Fruit fly (Drosophila melanogaster) whole organism, embryonic: Measurements from ENCODE around the gene dlg1.

ENCODE experiments used
- Aef1 ChIP-seq: fragments of 200-800 bp; sonication (Bioruptor generic); IDR thresholded peaks from 3 replicates; pipeline ENCODE4 v1.3.6; 2022; ENCODE audit warnings: missing biosample characterization, missing genetic modification characterization
- CG10431 ChIP-seq: fragments of 200-800 bp; sonication (Bioruptor generic); optimal IDR thresholded peaks from 3 replicates; lab custom pipeline; 2018; ENCODE audit warnings: missing biosample characterization, mild to moderate bottlenecking, missing genetic modification characterization
- CG11696 ChIP-seq: fragments of 200-800 bp; sonication (Bioruptor generic); IDR thresholded peaks from 2 replicates; pipeline ENCODE4 v1.3.6; 2022; ENCODE audit warnings: missing biosample characterization, missing genetic modification characterization
- CG12155 ChIP-seq: fragments of 200-800 bp; sonication (Bioruptor generic); optimal IDR thresholded peaks from 3 replicates; lab custom pipeline; 2016; ENCODE audit warnings: missing biosample characterization, missing genetic modification characterization
- CG12299 ChIP-seq: fragments of 200-800 bp; sonication (Bioruptor generic); optimal IDR thresholded peaks from 2 replicates; lab custom pipeline; 2018; ENCODE audit warnings: missing biosample characterization, mild to moderate bottlenecking, missing genetic modification characterization
- CG1233 ChIP-seq: fragments of 200-800 bp; sonication (Bioruptor generic); optimal IDR thresholded peaks from 4 replicates; lab custom pipeline; 2018; ENCODE audit warnings: missing biosample characterization, mild to moderate bottlenecking, missing genetic modification characterization
- CG13123 ChIP-seq: fragments of 200-800 bp; sonication (Bioruptor generic); optimal IDR thresholded peaks from 2 replicates; lab custom pipeline; 2016; ENCODE audit warnings: missing biosample characterization, missing genetic modification characterization
- CG14441 ChIP-seq: fragments of 200-800 bp; sonication (Bioruptor generic); IDR thresholded peaks from 2 replicates; pipeline ENCODE4 v1.3.6; 2022; ENCODE audit warnings: missing biosample characterization, missing genetic modification characterization
- CG14710 ChIP-seq: fragments of 200-800 bp; sonication (Bioruptor generic); optimal IDR thresholded peaks from 3 replicates; lab custom pipeline; 2019; ENCODE audit warnings: missing biosample characterization, mild to moderate bottlenecking, missing genetic modification characterization, moderate library complexity
- CG1529 ChIP-seq: fragments of 200-800 bp; sonication (Bioruptor generic); optimal IDR thresholded peaks from 3 replicates; lab custom pipeline; 2018; ENCODE audit warnings: missing biosample characterization, missing genetic modification characterization
- CG15601 ChIP-seq: fragments of 200-800 bp; sonication (Bioruptor generic); optimal IDR thresholded peaks from 3 replicates; lab custom pipeline; 2019; ENCODE audit warnings: missing biosample characterization, mild to moderate bottlenecking, missing genetic modification characterization, moderate library complexity
- CG1602 ChIP-seq: fragments of 200-800 bp; sonication (Bioruptor generic); optimal IDR thresholded peaks from 3 replicates; lab custom pipeline; 2016; ENCODE audit warnings: missing biosample characterization, missing genetic modification characterization
- CG17829 ChIP-seq: fragments of 200-800 bp; optimal IDR thresholded peaks from 2 replicates; lab custom pipeline; 2019; ENCODE audit warnings: missing biosample characterization, mild to moderate bottlenecking, missing genetic modification characterization, moderate library complexity
- CG1832 ChIP-seq: fragments of 200-800 bp; sonication (Bioruptor generic); optimal IDR thresholded peaks from 2 replicates; lab custom pipeline; 2017; ENCODE audit warnings: missing biosample characterization, mild to moderate bottlenecking, missing genetic modification characterization, inconsistent platforms
- CG18764 ChIP-seq: fragments of 200-800 bp; sonication (Bioruptor generic); optimal IDR thresholded peaks from 3 replicates; lab custom pipeline; 2016; ENCODE audit warnings: missing biosample characterization, missing genetic modification characterization
- CG4360 ChIP-seq: fragments of 200-800 bp; sonication (Bioruptor generic); IDR thresholded peaks from 2 replicates; pipeline ENCODE4 v1.3.6; 2022; ENCODE audit warnings: missing biosample characterization, missing genetic modification characterization
- CG4424 ChIP-seq: fragments of 200-800 bp; sonication (Bioruptor generic); optimal IDR thresholded peaks from 3 replicates; lab custom pipeline; 2016; ENCODE audit warnings: missing biosample characterization, missing genetic modification characterization
- CG5180 ChIP-seq: fragments of 200-800 bp; sonication (Bioruptor generic); optimal IDR thresholded peaks from 3 replicates; lab custom pipeline; 2017; ENCODE audit warnings: missing biosample characterization, missing genetic modification characterization, mild to moderate bottlenecking, moderate library complexity, missing genetic modification reagents
- CG5953 ChIP-seq: fragments of 200-800 bp; sonication (Bioruptor generic); IDR thresholded peaks from 2 replicates; pipeline ENCODE4 v1.3.6; 2022; ENCODE audit warnings: missing biosample characterization, missing genetic modification characterization
- CG6689 ChIP-seq: fragments of 200-800 bp; sonication (Bioruptor generic); IDR thresholded peaks from 2 replicates; pipeline ENCODE4 v1.3.6; 2022; ENCODE audit warnings: missing biosample characterization, missing genetic modification characterization
- CG9876 ChIP-seq: fragments of 200-800 bp; sonication (Bioruptor generic); optimal IDR thresholded peaks from 2 replicates; lab custom pipeline; 2016; ENCODE audit warnings: missing biosample characterization, missing genetic modification characterization
- CkIIα-i1 ChIP-seq: fragments of 200-800 bp; sonication (Bioruptor generic); IDR thresholded peaks from 2 replicates; pipeline ENCODE4 v1.3.6; 2022; ENCODE audit warnings: missing biosample characterization, missing genetic modification characterization
- Dek ChIP-seq: fragments of 200-800 bp; sonication (Bioruptor generic); optimal IDR thresholded peaks from 3 replicates; lab custom pipeline; 2019; ENCODE audit warnings: missing biosample characterization, mild to moderate bottlenecking, missing genetic modification characterization, moderate library complexity
- H15 ChIP-seq: fragments of 200-800 bp; sonication (Bioruptor generic); IDR thresholded peaks from 3 replicates; pipeline ENCODE4 v1.3.6; 2022; ENCODE audit warnings: missing biosample characterization, missing genetic modification characterization
- Hand ChIP-seq: fragments of 200-800 bp; sonication (Bioruptor generic); optimal IDR thresholded peaks from 2 replicates; lab custom pipeline; 2017; ENCODE audit warnings: mild to moderate bottlenecking, missing biosample characterization, missing genetic modification reagents, missing genetic modification characterization
- Nf-YA ChIP-seq: fragments of 200-800 bp; sonication (Bioruptor generic); IDR thresholded peaks from 2 replicates; pipeline ENCODE4 v1.3.6; 2022; ENCODE audit warnings: missing biosample characterization, missing genetic modification characterization
- Side ChIP-seq: fragments of 200-800 bp; sonication (Bioruptor generic); optimal IDR thresholded peaks from 2 replicates; lab custom pipeline; 2016; ENCODE audit warnings: missing biosample characterization, missing genetic modification characterization
- Spps ChIP-seq: fragments of 200-800 bp; sonication (Bioruptor generic); optimal IDR thresholded peaks from 2 replicates; lab custom pipeline; 2018; ENCODE audit warnings: missing biosample characterization, mild to moderate bottlenecking, missing genetic modification characterization
- TFAM ChIP-seq: fragments of 200-800 bp; sonication (Bioruptor generic); optimal IDR thresholded peaks from 2 replicates; lab custom pipeline; 2017; ENCODE audit warnings: missing biosample characterization, missing genetic modification characterization, inconsistent platforms
- ara ChIP-seq: fragments of 200-800 bp; sonication (Bioruptor generic); IDR thresholded peaks from 2 replicates; pipeline ENCODE4 v1.3.6; 2022; ENCODE audit warnings: missing biosample characterization, missing genetic modification characterization
- dan ChIP-seq: fragments of 200-800 bp; sonication (Bioruptor generic); IDR thresholded peaks from 2 replicates; pipeline ENCODE4 v1.3.6; 2022; ENCODE audit warnings: missing biosample characterization, missing genetic modification characterization
- danr ChIP-seq: fragments of 200-800 bp; sonication (Bioruptor generic); IDR thresholded peaks from 2 replicates; pipeline ENCODE4 v1.3.6; 2022; ENCODE audit warnings: missing biosample characterization, missing genetic modification characterization
- dpn ChIP-seq, 2 experiments: fragments of 200-800 bp; sonication (Bioruptor generic); optimal IDR thresholded peaks; 3 replicates each; lab custom pipeline; 2016; ENCODE audit warnings: missing biosample characterization in 2 of 2, missing genetic modification characterization in 2 of 2
- eve ChIP-seq, 2 experiments: fragments of >200 bp; optimal IDR thresholded peaks; 2 replicates each; lab custom pipeline; 2017; ENCODE audit warnings: missing biosample characterization in 2 of 2, missing genetic modification characterization in 2 of 2
- gcm ChIP-seq: fragments of 200-800 bp; sonication (Bioruptor generic); optimal IDR thresholded peaks from 2 replicates; lab custom pipeline; 2019; ENCODE audit warnings: missing biosample characterization, mild to moderate bottlenecking, missing genetic modification characterization, moderate library complexity
- gsb-n ChIP-seq: fragments of 200-800 bp; sonication (Bioruptor generic); optimal IDR thresholded peaks from 3 replicates; lab custom pipeline; 2018; ENCODE audit warnings: missing biosample characterization, mild to moderate bottlenecking, missing genetic modification characterization
- ham ChIP-seq: fragments of 200-800 bp; sonication (Bioruptor generic); IDR thresholded peaks from 2 replicates; pipeline ENCODE4 v1.3.6; 2022; ENCODE audit warnings: missing biosample characterization, missing genetic modification characterization
- hbn ChIP-seq: fragments of 200-800 bp; sonication (Bioruptor generic); IDR thresholded peaks from 2 replicates; pipeline ENCODE4 v1.3.6; 2022; ENCODE audit warnings: missing biosample characterization, missing genetic modification characterization; ENCODE audit not compliant: partially characterized antibody
- hkb ChIP-seq, 2 experiments: fragments of 200-800 bp in 1 of 2; fragments of >200 bp in 1 of 2; sonication (Bioruptor generic) in 1 of 2; IDR thresholded peaks in 1 of 2; optimal IDR thresholded peaks in 1 of 2; 2 replicates each; pipeline versions ENCODE4 v1.3.6 to Lab custom; 2017 to 2022; ENCODE audit warnings: missing biosample characterization in 1 of 2, missing genetic modification characterization in 1 of 2
- inv ChIP-seq: fragments of 200-800 bp; sonication (Bioruptor generic); IDR thresholded peaks from 2 replicates; pipeline ENCODE4 v1.3.6; 2022; ENCODE audit warnings: missing biosample characterization, missing genetic modification characterization; ENCODE audit not compliant: partially characterized antibody
- kah ChIP-seq: fragments of 200-800 bp; sonication (Bioruptor generic); optimal IDR thresholded peaks from 2 replicates; lab custom pipeline; 2018; ENCODE audit warnings: missing biosample characterization, mild to moderate bottlenecking, missing genetic modification characterization
- klu ChIP-seq: fragments of 200-800 bp; sonication (Bioruptor generic); IDR thresholded peaks from 2 replicates; pipeline ENCODE4 v1.3.6; 2022; ENCODE audit warnings: missing biosample characterization, missing genetic modification characterization
- p53 ChIP-seq: fragments of 200-800 bp; sonication (Bioruptor generic); optimal IDR thresholded peaks from 2 replicates; lab custom pipeline; 2016; ENCODE audit warnings: missing biosample characterization, missing genetic modification characterization
- peb ChIP-seq: fragments of 200-800 bp; sonication (Bioruptor generic); IDR thresholded peaks from 2 replicates; pipeline ENCODE4 v1.3.6; 2022; ENCODE audit warnings: missing biosample characterization, missing genetic modification characterization
- schlank ChIP-seq: fragments of 200-800 bp; sonication (Bioruptor generic); optimal IDR thresholded peaks from 2 replicates; lab custom pipeline; 2018; ENCODE audit warnings: missing biosample characterization, mild to moderate bottlenecking, missing genetic modification characterization
- sd ChIP-seq: fragments of 200-800 bp; sonication (Bioruptor generic); optimal IDR thresholded peaks from 3 replicates; lab custom pipeline; 2018; ENCODE audit warnings: missing biosample characterization, mild to moderate bottlenecking, missing genetic modification characterization, moderate library complexity
- sima ChIP-seq: fragments of 200-800 bp; sonication (Bioruptor generic); optimal IDR thresholded peaks from 2 replicates; lab custom pipeline; 2016; ENCODE audit warnings: missing biosample characterization, missing genetic modification characterization
- sqz ChIP-seq: fragments of 200-800 bp; sonication (Bioruptor generic); optimal IDR thresholded peaks from 3 replicates; lab custom pipeline; 2018; ENCODE audit warnings: missing biosample characterization, mild to moderate bottlenecking, missing genetic modification characterization
- stc ChIP-seq: fragments of 200-800 bp; sonication (Bioruptor generic); IDR thresholded peaks from 2 replicates; pipeline ENCODE4 v1.3.6; 2022; ENCODE audit warnings: missing biosample characterization, missing genetic modification characterization
- tio ChIP-seq: fragments of 200-800 bp; sonication (Bioruptor generic); optimal IDR thresholded peaks from 2 replicates; lab custom pipeline; 2017; ENCODE audit warnings: missing biosample characterization, missing genetic modification characterization, inconsistent platforms
- trem ChIP-seq: fragments of 200-800 bp; optimal IDR thresholded peaks from 3 replicates; lab custom pipeline; 2019; ENCODE audit warnings: missing biosample characterization, mild to moderate bottlenecking, missing genetic modification characterization, moderate library complexity

The dlg1 gene

DNA sequence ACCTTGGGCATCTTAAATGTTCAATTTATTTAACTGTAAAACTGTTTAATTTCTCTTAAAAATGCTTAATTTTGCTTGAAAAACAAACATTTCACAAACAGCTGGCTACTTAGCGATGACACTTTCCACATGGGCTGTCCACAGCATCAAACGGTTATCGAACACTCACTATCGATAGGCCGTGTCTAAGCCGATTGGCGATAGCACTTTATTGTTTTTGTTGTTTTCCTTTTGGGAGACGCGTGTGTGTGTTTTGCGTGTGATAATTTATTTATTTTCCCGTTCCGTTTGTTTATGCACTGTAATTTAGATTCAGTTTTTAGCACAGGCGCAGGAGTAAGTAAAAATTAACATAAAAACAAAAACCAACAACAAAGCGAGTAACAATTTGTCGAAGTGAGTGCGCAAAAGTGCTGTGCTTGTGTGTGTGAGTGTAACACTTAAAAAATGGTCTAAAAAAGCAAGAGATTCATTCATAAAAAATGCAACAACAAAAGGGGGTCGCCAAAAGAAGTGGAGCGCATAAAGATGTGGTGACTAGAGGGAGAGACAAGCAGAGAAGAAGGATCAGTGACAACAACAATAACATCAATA lies 44.2 kb upstream of the dlg1 start, which contains the start of gene Gapvd1 (continued):
- TF ChIP-seq CG1602 (no peak), stc (GFP tag; lab: Robert Waterston, UW) (peak; percentile 22; the same call in 1 of the 2 replicates), CG10431 (GFP tag; lab: Kevin White, UChicago) (no peak), CG9876 (GFP tag; lab: Kevin White, UChicago) (no peak), CG4360 (peak; percentile 93), CG17829 (tag; lab: Kevin White, UChicago) (peak; percentile 12), eve (GFP tag; optimal IDR thresholded peaks at IDR 0.05; lab: Kevin White, UChicago) (no peak), p53 (GFP tag; lab: Kevin White, UChicago) (no peak), CG12299 (tag; lab: Kevin White, UChicago) (peak; percentile 41), gsb-n (tag; lab: Kevin White, UChicago) (no peak), CG1832 (GFP tag; lab: Kevin White, UChicago) (no peak), hbn (GFP tag; lab: Robert Waterston, UW) (peak; percentile 70), CG4424 (peak; percentile 10), inv (peak; percentile 72), Nf-YA (GFP tag; lab: Robert Waterston, UW) (no peak), danr (GFP tag; lab: Robert Waterston, UW) (no peak), gcm (GFP tag; lab: Kevin White, UChicago) (no peak), schlank (tag; lab: Kevin White, UChicago) (no peak), dan (GFP tag; lab: Robert Waterston, UW) (no peak), CG13123 (GFP tag; lab: Kevin White, UChicago) (no peak), Dek (tag; lab: Kevin White, UChicago) (no peak), kah (GFP tag; lab: Kevin White, UChicago) (no peak), CG1529 (no peak), ara (no peak), CG18764 (no peak), ham (GFP tag; lab: Robert Waterston, UW) (no peak), TFAM (no peak), Aef1 (GFP tag; lab: Robert Waterston, UW) (peak; percentile 62; the same call in 2 of the 3 replicates), H15 (GFP tag; lab: Robert Waterston, UW) (no peak), CG6689 (GFP tag; lab: Robert Waterston, UW) (no peak), dpn (GFP tag; optimal IDR thresholded peaks at IDR 0.05; lab: Kevin White, UChicago) (peak; percentile 10 to 20), Side (GFP tag; lab: Kevin White, UChicago) (no peak), sqz (GFP tag; lab: Kevin White, UChicago) (peak; percentile 16), hkb (optimal IDR thresholded peaks at IDR 0.05; lab: Kevin White, UChicago) (no peak), hkb (GFP tag; IDR thresholded peaks at IDR 0.05; lab: Robert Waterston, UW) (no peak), CG14710 (peak; percentile 49), CG1233 (no peak), CG15601 (tag; lab: Kevin White, UChicago) (no peak), trem (peak; percentile 52), CG5180 (no peak), Spps (no peak), CG14441 (GFP tag; lab: Robert Waterston, UW) (no peak), klu (no peak), tio (GFP tag; lab: Kevin White, UChicago) (no peak), sd (no peak), peb (GFP tag; lab: Robert Waterston, UW) (no peak), CG11696 (GFP tag; lab: Robert Waterston, UW) (no peak), CG5953 (GFP tag; lab: Robert Waterston, UW) (no peak), sima (no peak), CG12155 (GFP tag; lab: Kevin White, UChicago) (no peak), Hand (GFP tag; lab: Kevin White, UChicago) (no peak), CkIIα-i1 (no peak)
